Fruit fly (Drosophila melanogaster) whole organism: ENCODE measurements around the gene Sgt1.

Experiments used
- CG8478 ChIP-seq: fragments of >200 bp; optimal IDR thresholded peaks from 2 replicates; lab custom pipeline; 2018; ENCODE audit warnings: inconsistent platforms
- EcR ChIP-seq, 2 experiments: fragments of >200 bp; optimal IDR thresholded peaks; 2 replicates each; lab custom pipeline; 2017; ENCODE audit warnings: missing biosample characterization in 2 of 2, missing genetic modification characterization in 2 of 2, missing genetic modification reagents in 2 of 2
- pan ChIP-seq: fragments of >200 bp; optimal IDR thresholded peaks from 2 replicates; lab custom pipeline; 2017
- psq ChIP-seq: fragments of >200 bp; optimal IDR thresholded peaks from 2 replicates; lab custom pipeline; 2017
- usp ChIP-seq: fragments of >200 bp; optimal IDR thresholded peaks from 2 replicates; lab custom pipeline; 2017; ENCODE audit warnings: missing biosample characterization, missing genetic modification characterization, mixed read lengths

DNA sequence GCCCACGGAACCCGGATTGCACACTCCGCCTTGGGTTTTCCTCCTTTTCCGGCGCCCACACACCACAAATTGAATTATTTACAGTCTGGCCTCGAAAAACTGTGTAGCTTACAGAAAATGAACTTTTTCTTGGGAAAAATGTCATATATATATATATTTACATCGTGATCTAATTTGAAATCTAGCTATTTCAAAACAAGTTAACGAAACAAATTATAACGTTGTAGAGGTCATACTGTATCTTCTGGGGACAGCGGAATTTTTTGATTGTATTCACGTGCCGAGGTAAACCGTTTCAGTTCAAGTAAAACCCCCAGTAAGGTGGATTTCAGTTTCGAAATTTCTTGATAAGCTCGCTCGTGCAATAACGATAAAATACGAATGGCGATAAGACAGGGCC, 49.4 kb upstream of the Sgt1 start:
- no peak for TF ChIP-seq pan (lab: Kevin White, UChicago)
- TF ChIP-seq EcR (GFP tag; optimal IDR thresholded peaks at IDR 0.05; lab: Kevin White, UChicago) = no peak
- TF ChIP-seq psq (lab: Kevin White, UChicago) = no peak
- TF ChIP-seq usp (GFP tag; lab: Kevin White, UChicago) = no peak
- no peak for TF ChIP-seq CG8478
